Fruit fly (Drosophila melanogaster) whole organism, prepupa: ENCODE results near the gene Lcp65Aa.
A peak's percentile ranks its signal among the peaks of the same experiment; 100 is the strongest.

Experiments used
- Blimp-1 ChIP-seq: fragments of 200-800 bp; sonication (Bioruptor generic); optimal IDR thresholded peaks from 3 replicates; lab custom pipeline; 2017; ENCODE audit warnings: missing biosample characterization, missing genetic modification characterization, mild to moderate bottlenecking, moderate library complexity, missing genetic modification reagents
- CG10631 ChIP-seq: fragments of 200-800 bp; sonication (Bioruptor generic); optimal IDR thresholded peaks from 2 replicates; lab custom pipeline; 2016; ENCODE audit warnings: missing biosample characterization, missing genetic modification characterization
- CG10669 ChIP-seq: fragments of 200-800 bp; sonication (Bioruptor generic); optimal IDR thresholded peaks from 3 replicates; lab custom pipeline; 2018; ENCODE audit warnings: missing biosample characterization, mild to moderate bottlenecking, missing genetic modification characterization, moderate library complexity
- CG11762 ChIP-seq: fragments of 200-800 bp; sonication (Bioruptor generic); optimal IDR thresholded peaks from 3 replicates; lab custom pipeline; 2016; ENCODE audit warnings: missing biosample characterization, missing genetic modification characterization; ENCODE audit not compliant: insufficient read depth
- CG11902 ChIP-seq: fragments of 200-800 bp; sonication (Bioruptor generic); optimal IDR thresholded peaks from 3 replicates; lab custom pipeline; 2016; ENCODE audit warnings: missing biosample characterization, missing genetic modification characterization
- CG15336 ChIP-seq: fragments of 200-800 bp; sonication (Bioruptor generic); IDR thresholded peaks from 2 replicates; pipeline ENCODE4 v1.3.6; 2022; ENCODE audit warnings: missing biosample characterization, missing genetic modification characterization
- CG16779 ChIP-seq: fragments of 200-800 bp; sonication (Bioruptor generic); optimal IDR thresholded peaks from 3 replicates; lab custom pipeline; 2017; ENCODE audit warnings: missing biosample characterization, mild to moderate bottlenecking, missing genetic modification characterization
- CG3032 ChIP-seq: fragments of 200-800 bp; optimal IDR thresholded peaks from 2 replicates; lab custom pipeline; 2019; ENCODE audit warnings: missing biosample characterization, mild to moderate bottlenecking, missing genetic modification characterization, moderate library complexity
- CG32006 ChIP-seq: fragments of 200-800 bp; sonication (Bioruptor generic); optimal IDR thresholded peaks from 3 replicates; lab custom pipeline; 2017; ENCODE audit warnings: missing biosample characterization, mild to moderate bottlenecking, missing genetic modification characterization
- CG34406 ChIP-seq: fragments of 200-800 bp; sonication (Bioruptor generic); optimal IDR thresholded peaks from 3 replicates; lab custom pipeline; 2016; ENCODE audit warnings: missing biosample characterization, missing genetic modification characterization
- CG3919 ChIP-seq: fragments of 200-800 bp; sonication (Bioruptor generic); optimal IDR thresholded peaks from 3 replicates; lab custom pipeline; 2016; ENCODE audit warnings: missing biosample characterization, missing genetic modification characterization
- CG4318 ChIP-seq: fragments of 200-800 bp; sonication (Bioruptor generic); optimal IDR thresholded peaks from 3 replicates; lab custom pipeline; 2017; ENCODE audit warnings: missing biosample characterization, mild to moderate bottlenecking, missing genetic modification characterization
- CG6792 ChIP-seq: fragments of 200-800 bp; sonication (Bioruptor generic); optimal IDR thresholded peaks from 3 replicates; lab custom pipeline; 2016; ENCODE audit warnings: missing biosample characterization, missing genetic modification characterization
- CG6808 ChIP-seq: fragments of 200-800 bp; sonication (Bioruptor generic); optimal IDR thresholded peaks from 3 replicates; lab custom pipeline; 2017; ENCODE audit warnings: missing biosample characterization, missing genetic modification characterization, mild to moderate bottlenecking, moderate library complexity, missing genetic modification reagents
- CG7368 ChIP-seq: fragments of 200-800 bp; sonication (Bioruptor generic); optimal IDR thresholded peaks from 3 replicates; lab custom pipeline; 2016; ENCODE audit warnings: missing biosample characterization, missing genetic modification characterization
- CG8119 ChIP-seq: fragments of 200-800 bp; sonication (Bioruptor generic); IDR thresholded peaks from 3 replicates; pipeline ENCODE4 v1.3.6; 2022; ENCODE audit warnings: missing biosample characterization, missing genetic modification characterization
- CG8319 ChIP-seq: fragments of 200-800 bp; sonication (Bioruptor generic); optimal IDR thresholded peaks from 3 replicates; lab custom pipeline; 2016; ENCODE audit warnings: missing biosample characterization, missing genetic modification characterization
- CG8632 ChIP-seq: fragments of 200-800 bp; sonication (Bioruptor generic); optimal IDR thresholded peaks from 3 replicates; lab custom pipeline; 2016; ENCODE audit warnings: missing biosample characterization, missing genetic modification characterization
- Eip75B ChIP-seq: fragments of 200-800 bp; sonication (Bioruptor generic); optimal IDR thresholded peaks from 3 replicates; lab custom pipeline; 2016; ENCODE audit warnings: missing biosample characterization, missing genetic modification characterization
- Eip78C ChIP-seq: fragments of 200-800 bp; sonication (Bioruptor generic); peaks from one replicate; lab custom pipeline; 2016; ENCODE audit warnings: missing biosample characterization, missing genetic modification characterization
- Eip93F ChIP-seq: fragments of 200-800 bp; sonication (Bioruptor generic); optimal IDR thresholded peaks from 2 replicates; lab custom pipeline; 2016; ENCODE audit warnings: missing biosample characterization, mild to moderate bottlenecking, missing genetic modification characterization
- Ets21C ChIP-seq: fragments of 200-800 bp; sonication (Bioruptor generic); optimal IDR thresholded peaks from 3 replicates; lab custom pipeline; 2016; ENCODE audit warnings: missing biosample characterization, missing genetic modification characterization
- Ets96B ChIP-seq: fragments of 200-800 bp; optimal IDR thresholded peaks from 2 replicates; lab custom pipeline; 2019; ENCODE audit warnings: missing biosample characterization, mild to moderate bottlenecking, missing genetic modification characterization, moderate library complexity
- Gug ChIP-seq: fragments of 200-800 bp; sonication (Bioruptor generic); IDR thresholded peaks from 2 replicates; pipeline ENCODE4 v1.3.6; 2022; ENCODE audit warnings: missing biosample characterization, missing genetic modification characterization
- Hr38 ChIP-seq: sonication (Bioruptor generic); optimal IDR thresholded peaks from 2 replicates; lab custom pipeline; 2016; ENCODE audit warnings: missing biosample characterization, missing genetic modification characterization
- Hr39 ChIP-seq: fragments of 200-800 bp; sonication (Bioruptor generic); optimal IDR thresholded peaks from 2 replicates; lab custom pipeline; 2016; ENCODE audit warnings: missing biosample characterization, missing genetic modification characterization
- Hr4 ChIP-seq: fragments of 200-800 bp; sonication (Bioruptor generic); optimal IDR thresholded peaks from 3 replicates; lab custom pipeline; 2016; ENCODE audit warnings: missing biosample characterization, missing genetic modification characterization
- Lpt ChIP-seq: fragments of 200-800 bp; sonication (Bioruptor generic); optimal IDR thresholded peaks from 3 replicates; lab custom pipeline; 2016; ENCODE audit warnings: missing biosample characterization, missing genetic modification characterization
- Met ChIP-seq: fragments of 200-800 bp; sonication (Bioruptor generic); optimal IDR thresholded peaks from 3 replicates; lab custom pipeline; 2016; ENCODE audit warnings: missing biosample characterization, missing genetic modification characterization
- OdsH ChIP-seq: fragments of 200-800 bp; sonication (Bioruptor generic); optimal IDR thresholded peaks from 3 replicates; lab custom pipeline; 2016; ENCODE audit warnings: missing biosample characterization, missing genetic modification characterization
- Sox102F ChIP-seq: fragments of 200-800 bp; sonication (Bioruptor generic); optimal IDR thresholded peaks from 2 replicates; lab custom pipeline; 2016; ENCODE audit warnings: missing biosample characterization, mild to moderate bottlenecking, missing genetic modification characterization
- Sox14 ChIP-seq: fragments of 200-800 bp; sonication (Bioruptor generic); optimal IDR thresholded peaks from 3 replicates; lab custom pipeline; 2016; ENCODE audit warnings: missing biosample characterization, missing genetic modification characterization
- Sox15 ChIP-seq: fragments of 200-800 bp; sonication (Bioruptor generic); optimal IDR thresholded peaks from 3 replicates; lab custom pipeline; 2016; ENCODE audit warnings: missing biosample characterization, missing genetic modification characterization
- achi ChIP-seq: fragments of 200-800 bp; sonication (Bioruptor generic); optimal IDR thresholded peaks from 3 replicates; lab custom pipeline; 2016; ENCODE audit warnings: missing biosample characterization, missing genetic modification characterization
- acj6 ChIP-seq: fragments of 200-800 bp; sonication (Bioruptor generic); optimal IDR thresholded peaks from 3 replicates; lab custom pipeline; 2016; ENCODE audit warnings: missing biosample characterization, missing genetic modification characterization
- cyc ChIP-seq: fragments of 200-800 bp; sonication (Bioruptor generic); optimal IDR thresholded peaks from 3 replicates; lab custom pipeline; 2016; ENCODE audit warnings: missing biosample characterization, missing genetic modification characterization
- dac ChIP-seq: fragments of 200-800 bp; sonication (Bioruptor generic); optimal IDR thresholded peaks from 2 replicates; lab custom pipeline; 2017; ENCODE audit warnings: missing biosample characterization, mild to moderate bottlenecking, missing genetic modification characterization
- dsx ChIP-seq: fragments of 200-800 bp; optimal IDR thresholded peaks from 3 replicates; lab custom pipeline; 2019; ENCODE audit warnings: missing biosample characterization, mild to moderate bottlenecking, missing genetic modification characterization, moderate library complexity; ENCODE audit not compliant: poor library complexity, severe bottlenecking
- eg ChIP-seq: fragments of 200-800 bp; sonication (Bioruptor generic); IDR thresholded peaks from 3 replicates; pipeline ENCODE4 v1.3.6; 2022; ENCODE audit warnings: missing biosample characterization, missing genetic modification characterization
- fd59A ChIP-seq: fragments of 200-800 bp; sonication (Bioruptor generic); optimal IDR thresholded peaks from 2 replicates; lab custom pipeline; 2017; ENCODE audit warnings: missing biosample characterization, mild to moderate bottlenecking, missing genetic modification characterization, missing genetic modification reagents
- fd85E ChIP-seq: fragments of 200-800 bp; sonication (Bioruptor generic); optimal IDR thresholded peaks from 3 replicates; lab custom pipeline; 2016; ENCODE audit warnings: missing biosample characterization, missing genetic modification characterization
- fkh ChIP-seq: fragments of 200-800 bp; sonication (Bioruptor generic); optimal IDR thresholded peaks from 3 replicates; lab custom pipeline; 2017; ENCODE audit warnings: missing biosample characterization, mild to moderate bottlenecking, missing genetic modification characterization, moderate library complexity
- lz ChIP-seq: fragments of 200-800 bp; sonication (Bioruptor generic); optimal IDR thresholded peaks from 3 replicates; lab custom pipeline; 2016; ENCODE audit warnings: missing biosample characterization, missing genetic modification characterization
- net ChIP-seq: fragments of 200-800 bp; sonication (Bioruptor generic); optimal IDR thresholded peaks from 3 replicates; lab custom pipeline; 2016; ENCODE audit warnings: missing biosample characterization, missing genetic modification characterization
- pdm3 ChIP-seq: fragments of 200-800 bp; sonication (Bioruptor generic); optimal IDR thresholded peaks from 3 replicates; lab custom pipeline; 2016; ENCODE audit warnings: missing biosample characterization, missing genetic modification characterization
- salr ChIP-seq, 2 experiments: fragments of 200-800 bp; sonication (Bioruptor generic); optimal IDR thresholded peaks; 3 replicates each; lab custom pipeline; 2016 to 2018; ENCODE audit warnings: missing biosample characterization in 2 of 2, missing genetic modification characterization in 2 of 2, mild to moderate bottlenecking in 1 of 2
- spab ChIP-seq: fragments of 200-800 bp; sonication (Bioruptor generic); optimal IDR thresholded peaks from 2 replicates; lab custom pipeline; 2017; ENCODE audit warnings: missing biosample characterization, mild to moderate bottlenecking, missing genetic modification characterization, missing genetic modification reagents
- ss ChIP-seq, 2 experiments: fragments of 200-800 bp; sonication (Bioruptor generic); optimal IDR thresholded peaks; 2 replicates in 1 of 2; 3 replicates in 1 of 2; lab custom pipeline; 2017 to 2018; ENCODE audit warnings: mild to moderate bottlenecking in 2 of 2, missing biosample characterization in 2 of 2, missing genetic modification characterization in 2 of 2, moderate library complexity in 1 of 2
- svp ChIP-seq: fragments of 200-800 bp; sonication (Bioruptor generic); peaks from one replicate; lab custom pipeline; 2016; ENCODE audit warnings: missing biosample characterization, missing genetic modification characterization
- topi ChIP-seq: fragments of 200-800 bp; sonication (Bioruptor generic); optimal IDR thresholded peaks from 3 replicates; lab custom pipeline; 2016; ENCODE audit warnings: missing biosample characterization, missing genetic modification characterization
- vri ChIP-seq: fragments of 200-800 bp; sonication (Bioruptor generic); optimal IDR thresholded peaks from 3 replicates; lab custom pipeline; 2016; ENCODE audit warnings: missing biosample characterization, mild to moderate bottlenecking, missing genetic modification characterization

The Lcp65Aa gene

dm6 chr3L:6184884-6185438 is 33.9 kb downstream of the Lcp65Aa start, which contains the start of the genes D19B and CG43293:
TSS of gene D19B (minus strand) at chr3L:6184920.
TSS of gene CG43293 (plus strand) at chr3L:6185189.
- TF ChIP-seq Ets96B (tag; lab: Kevin White, UChicago) (peak; percentile 83), CG3032 (tag; lab: Kevin White, UChicago) (peak; percentile 81), CG11762 (peak; percentile 69), Sox15 (GFP tag; lab: Kevin White, UChicago) (peak; percentile 72), achi (peak; percentile 90), CG6792 (peak; percentile 85), fkh (GFP tag; lab: Kevin White, UChicago) (peak; percentile 89), OdsH (GFP tag; lab: Kevin White, UChicago) (peak; percentile 91), Gug (GFP tag; lab: Robert Waterston, UW) (peak; percentile 72), topi (GFP tag; lab: Kevin White, UChicago) (peak; percentile 83), CG10631 (GFP tag; lab: Kevin White, UChicago) (peak; percentile 88), lz (GFP tag; lab: Kevin White, UChicago) (peak; percentile 83), Sox14 (GFP tag; lab: Kevin White, UChicago) (peak; percentile 88), CG15336 (GFP tag; lab: Robert Waterston, UW) (peak; percentile 91), Met (GFP tag; lab: Kevin White, UChicago) (peak; percentile 85), spab (GFP tag; lab: Kevin White, UChicago) (peak; percentile 81), Hr38 (GFP tag; lab: Kevin White, UChicago) (no peak), Lpt (GFP tag; lab: Kevin White, UChicago) (peak; percentile 85), CG32006 (peak; percentile 87), Hr4 (GFP tag; lab: Kevin White, UChicago) (peak; percentile 93), cyc (peak; percentile 84), CG16779 (tag; lab: Kevin White, UChicago) (peak; percentile 81), pdm3 (GFP tag; lab: Kevin White, UChicago) (peak; percentile 86), CG4318 (GFP tag; lab: Kevin White, UChicago) (peak; percentile 71), CG8632 (GFP tag; lab: Kevin White, UChicago) (peak; percentile 82), Hr39 (GFP tag; lab: Kevin White, UChicago) (peak; percentile 85), CG10669 (peak; percentile 85), salr (GFP tag; optimal IDR thresholded peaks at IDR 0.05; lab: Kevin White, UChicago) (peak; percentile 76 to 80), CG6808 (GFP tag; lab: Kevin White, UChicago) (peak; percentile 76), fd85E (peak; percentile 51), fd59A (GFP tag; lab: Kevin White, UChicago) (peak; percentile 71), CG8319 (peak; percentile 77), Eip75B (GFP tag; lab: Kevin White, UChicago) (peak; percentile 88), Eip78C (GFP tag; lab: Kevin White, UChicago) (peak; percentile 96), dac (GFP tag; lab: Kevin White, UChicago) (peak; percentile 85), CG7368 (peak; percentile 91), acj6 (peak; percentile 90), net (GFP tag; lab: Kevin White, UChicago) (peak; percentile 93), dsx (GFP tag; lab: Kevin White, UChicago) (peak; percentile 77), Blimp-1 (GFP tag; lab: Kevin White, UChicago) (no peak), ss (GFP tag; optimal IDR thresholded peaks at IDR 0.05; lab: Kevin White, UChicago) (no peak), eg (GFP tag; lab: Robert Waterston, UW) (peak; percentile 92), Sox102F (GFP tag; lab: Kevin White, UChicago) (peak; percentile 88), Ets21C (GFP tag; lab: Kevin White, UChicago) (peak; percentile 74), CG11902 (peak; percentile 68), svp (peak; percentile 92), CG34406 (GFP tag; lab: Kevin White, UChicago) (peak; percentile 83), CG8119 (GFP tag; lab: Robert Waterston, UW) (peak; percentile 91), CG3919 (GFP tag; lab: Kevin White, UChicago) (peak; percentile 93), Eip93F (peak; percentile 80), vri (GFP tag; lab: Kevin White, UChicago) (no peak)
